5 fruit fly cellular contexts compared by ENCODE assay signal in the genomic region with DNA sequence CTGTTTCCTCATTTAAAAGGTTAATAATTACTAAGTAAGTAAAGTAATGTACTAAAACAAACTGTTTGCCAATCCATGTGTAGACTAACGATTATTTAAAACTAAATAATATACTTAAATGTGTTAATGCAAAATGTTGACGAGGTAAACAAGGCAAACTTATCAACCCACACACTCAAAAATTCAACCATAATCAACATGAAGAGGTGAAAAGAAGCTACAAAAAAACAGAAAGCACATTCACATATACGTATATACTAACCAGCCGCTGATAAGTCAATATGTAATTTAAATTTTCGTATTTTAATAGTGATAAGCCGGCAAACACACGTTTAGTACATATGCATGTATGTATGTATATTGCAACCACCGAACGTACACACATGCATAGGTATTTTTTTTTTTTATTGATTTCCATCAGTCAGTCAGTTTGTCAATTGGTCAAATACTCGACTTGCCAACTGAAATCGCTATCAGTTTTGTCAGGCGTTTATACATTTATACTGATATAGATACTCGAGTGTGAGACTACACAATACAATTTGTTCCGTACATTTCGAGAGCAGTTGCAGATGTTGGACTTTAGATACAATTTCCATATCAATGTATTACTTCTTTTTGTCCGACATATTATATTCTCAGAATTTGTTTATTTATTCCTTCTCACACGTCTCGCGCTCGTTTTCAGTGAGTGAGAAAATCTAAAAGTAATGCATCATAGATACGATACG.
TF ChIP-seq lines count a peak whose summit lies in the region.

No protein-coding gene starts in this region.

- TF ChIP-seq CTCF in whole organism, embryonic (GFP tag; optimal IDR thresholded peaks at IDR 0.05; lab: Kevin White, UChicago): no peak

TF ChIP-seq in whole organism, adult, 20 proteins besides CTCF, POLR2A, EP300 and RAD21:
- TF ChIP-seq CG14711 (tag; optimal IDR thresholded peaks at IDR 0.05; lab: Kevin White, UChicago) (peak; percentile 32), Mnt (GFP tag; optimal IDR thresholded peaks at IDR 0.05; lab: Kevin White, UChicago) (peak; percentile 10), kay (GFP tag; lab: Kevin White, UChicago; ENCODE audit: borderline replicate concordance) (peak; percentile 94), cic (GFP tag; optimal IDR thresholded peaks at IDR 0.05; lab: Kevin White, UChicago) (peak; percentile 99), Clk (GFP tag; optimal IDR thresholded peaks at IDR 0.05; lab: Kevin White, UChicago) (no peak), CG11617 (GFP tag; optimal IDR thresholded peaks at IDR 0.05; lab: Kevin White, UChicago) (peak; percentile 1), CG1620 (GFP tag; optimal IDR thresholded peaks at IDR 0.05; lab: Kevin White, UChicago) (no peak), pad (GFP tag; optimal IDR thresholded peaks at IDR 0.05; lab: Kevin White, UChicago) (no peak), CG7101 (tag; optimal IDR thresholded peaks at IDR 0.05; lab: Kevin White, UChicago) (peak; percentile 55), ovo (GFP tag; optimal IDR thresholded peaks at IDR 0.05; lab: Kevin White, UChicago) (no peak)

TF ChIP-seq in whole organism, embryonic, 481 proteins besides CTCF, POLR2A, EP300 and RAD21 (continues in another document):
- no peak for TF ChIP-seq CG13775 (GFP tag; optimal IDR thresholded peaks at IDR 0.05; lab: Kevin White, UChicago)
- TF ChIP-seq bsh (GFP tag; optimal IDR thresholded peaks at IDR 0.05; lab: Kevin White, UChicago): peak in 1 of 2 experiments; percentile 73
- TF ChIP-seq ems (GFP tag; optimal IDR thresholded peaks at IDR 0.05; lab: Kevin White, UChicago): no peak
- no peak for TF ChIP-seq gce (GFP tag; IDR thresholded peaks at IDR 0.05; lab: Robert Waterston, UW)
- peak; percentile 22 for TF ChIP-seq HHEX (GFP tag; optimal IDR thresholded peaks at IDR 0.05; lab: Kevin White, UChicago)
- no peak for TF ChIP-seq CG8388 (GFP tag; optimal IDR thresholded peaks at IDR 0.05; lab: Kevin White, UChicago)
- no peak for TF ChIP-seq CG10274 (GFP tag; optimal IDR thresholded peaks at IDR 0.05; lab: Kevin White, UChicago)
- TF ChIP-seq so (GFP tag; IDR thresholded peaks at IDR 0.05; lab: Robert Waterston, UW): no peak
- no peak for TF ChIP-seq CG2129 (GFP tag; IDR thresholded peaks at IDR 0.05; lab: Robert Waterston, UW; ENCODE audit: partially characterized antibody)
- no peak for TF ChIP-seq crp (GFP tag; optimal IDR thresholded peaks at IDR 0.05; lab: Kevin White, UChicago)
- peak; percentile 87 for TF ChIP-seq sens (GFP tag; lab: Kevin White, UChicago)
- no peak for TF ChIP-seq Atf-2 (GFP tag; optimal IDR thresholded peaks at IDR 0.05; lab: Kevin White, UChicago)
- peak; percentile 39 for TF ChIP-seq CG17385 (GFP tag; optimal IDR thresholded peaks at IDR 0.05; lab: Kevin White, UChicago)
- TF ChIP-seq lbe (GFP tag; optimal IDR thresholded peaks at IDR 0.05; lab: Kevin White, UChicago): peak; percentile 14
- TF ChIP-seq CG10654 (GFP tag; optimal IDR thresholded peaks at IDR 0.05; lab: Kevin White, UChicago): peak; percentile 9
- TF ChIP-seq CG12391 (tag; optimal IDR thresholded peaks at IDR 0.05; lab: Kevin White, UChicago): peak; percentile 36
- no peak for TF ChIP-seq MESR4 (GFP tag; optimal IDR thresholded peaks at IDR 0.05; lab: Kevin White, UChicago)
- TF ChIP-seq HLH3B (GFP tag; IDR thresholded peaks at IDR 0.05; lab: Robert Waterston, UW): peak; percentile 13; the same call in 1 of the 2 replicates

TF ChIP-seq in whole organism, prepupa, 60 proteins besides CTCF, POLR2A, EP300 and RAD21 (continues in another document):
- TF ChIP-seq Eip75B (GFP tag; optimal IDR thresholded peaks at IDR 0.05; lab: Kevin White, UChicago) (no peak), Smox (GFP tag; optimal IDR thresholded peaks at IDR 0.05; lab: Kevin White, UChicago) (peak; percentile 12), CG8632 (GFP tag; optimal IDR thresholded peaks at IDR 0.05; lab: Kevin White, UChicago) (peak; percentile 14), topi (GFP tag; optimal IDR thresholded peaks at IDR 0.05; lab: Kevin White, UChicago) (no peak), vri (GFP tag; optimal IDR thresholded peaks at IDR 0.05; lab: Kevin White, UChicago) (peak; percentile 24), CG10631 (GFP tag; optimal IDR thresholded peaks at IDR 0.05; lab: Kevin White, UChicago) (no peak), Eip78C (GFP tag; lab: Kevin White, UChicago) (peak; percentile 24), CG9139 (GFP tag; optimal IDR thresholded peaks at IDR 0.05; lab: Kevin White, UChicago) (no peak), Sox102F (GFP tag; optimal IDR thresholded peaks at IDR 0.05; lab: Kevin White, UChicago) (no peak), ss (GFP tag; optimal IDR thresholded peaks at IDR 0.05; lab: Kevin White, UChicago) (peak in 1 of 2 experiments; percentile 38), Met (GFP tag; optimal IDR thresholded peaks at IDR 0.05; lab: Kevin White, UChicago) (no peak), CG11762 (GFP tag; optimal IDR thresholded peaks at IDR 0.05; lab: Kevin White, UChicago; ENCODE audit: insufficient read depth) (no peak), CG11294 (GFP tag; IDR thresholded peaks at IDR 0.05; lab: Robert Waterston, UW) (no peak), dac (GFP tag; optimal IDR thresholded peaks at IDR 0.05; lab: Kevin White, UChicago) (no peak), CG16779 (tag; optimal IDR thresholded peaks at IDR 0.05; lab: Kevin White, UChicago) (peak; percentile 59), Hr39 (GFP tag; optimal IDR thresholded peaks at IDR 0.05; lab: Kevin White, UChicago) (no peak), salr (GFP tag; optimal IDR thresholded peaks at IDR 0.05; lab: Kevin White, UChicago) (no peak), fd85E (GFP tag; optimal IDR thresholded peaks at IDR 0.05; lab: Kevin White, UChicago) (no peak), svp (GFP tag; lab: Kevin White, UChicago) (peak; percentile 69), fkh (GFP tag; optimal IDR thresholded peaks at IDR 0.05; lab: Kevin White, UChicago) (peak; percentile 86)

TF ChIP-seq in whole organism, pupa, 21 proteins besides CTCF, POLR2A, EP300 and RAD21:
- TF ChIP-seq CG4496 (GFP tag; IDR thresholded peaks at IDR 0.05; lab: Robert Waterston, UW) (0 out of 3 replicates have a peak, but pooled peaks have one; percentile 25), CG12605 (GFP tag; IDR thresholded peaks at IDR 0.05; lab: Robert Waterston, UW) (no peak), Pif1B (GFP tag; optimal IDR thresholded peaks at IDR 0.05; lab: Kevin White, UChicago) (peak; percentile 27)

TF ChIP-seq in whole organism, wandering third instar larva, 38 proteins besides CTCF, POLR2A, EP300 and RAD21 (continues in another document):
- TF ChIP-seq Vsx2 (GFP tag; optimal IDR thresholded peaks at IDR 0.05; lab: Kevin White, UChicago; ENCODE audit: partially characterized antibody): no peak
- peak; percentile 6 for TF ChIP-seq fru (GFP tag; optimal IDR thresholded peaks at IDR 0.05; lab: Kevin White, UChicago)
- no peak for TF ChIP-seq ey (GFP tag; optimal IDR thresholded peaks at IDR 0.05; lab: Kevin White, UChicago)
- TF ChIP-seq Abd-B (GFP tag; optimal IDR thresholded peaks at IDR 0.05; lab: Kevin White, UChicago): no peak
- TF ChIP-seq dsf (GFP tag; optimal IDR thresholded peaks at IDR 0.05; lab: Kevin White, UChicago; ENCODE audit: borderline replicate concordance): no peak
- peak; percentile 7 for TF ChIP-seq br (GFP tag; optimal IDR thresholded peaks at IDR 0.05; lab: Kevin White, UChicago)
- no peak for TF ChIP-seq N (GFP tag; optimal IDR thresholded peaks at IDR 0.05; lab: Kevin White, UChicago)
- TF ChIP-seq jim (GFP tag; optimal IDR thresholded peaks at IDR 0.05; lab: Kevin White, UChicago): no peak
- TF ChIP-seq dmrt93B (GFP tag; optimal IDR thresholded peaks at IDR 0.05; lab: Kevin White, UChicago): no peak
- peak; percentile 34 for TF ChIP-seq rgr (GFP tag; optimal IDR thresholded peaks at IDR 0.05; lab: Kevin White, UChicago)
- TF ChIP-seq usp (GFP tag; optimal IDR thresholded peaks at IDR 0.05; lab: Kevin White, UChicago): no peak
- TF ChIP-seq foxo (GFP tag; optimal IDR thresholded peaks at IDR 0.05; lab: Kevin White, UChicago): no peak
- no peak for TF ChIP-seq Dfd (GFP tag; optimal IDR thresholded peaks at IDR 0.05; lab: Kevin White, UChicago)
- TF ChIP-seq pan (optimal IDR thresholded peaks at IDR 0.05; lab: Kevin White, UChicago): no peak
- no peak for TF ChIP-seq GATAd (GFP tag; optimal IDR thresholded peaks at IDR 0.05; lab: Kevin White, UChicago)
- TF ChIP-seq Dif (GFP tag; optimal IDR thresholded peaks at IDR 0.05; lab: Kevin White, UChicago; ENCODE audit: partially characterized antibody): no peak
- TF ChIP-seq sage (GFP tag; optimal IDR thresholded peaks at IDR 0.05; lab: Kevin White, UChicago): no peak
- TF ChIP-seq dl (GFP tag; optimal IDR thresholded peaks at IDR 0.05; lab: Kevin White, UChicago; ENCODE audit: insufficient read depth in 1 of 2, partially characterized antibody in 2 of 2): no peak
- TF ChIP-seq Sp1 (GFP tag; optimal IDR thresholded peaks at IDR 0.05; lab: Kevin White, UChicago): no peak
- no peak for TF ChIP-seq Jra (GFP tag; optimal IDR thresholded peaks at IDR 0.05; lab: Kevin White, UChicago)
- no peak for TF ChIP-seq woc (GFP tag; optimal IDR thresholded peaks at IDR 0.05; lab: Kevin White, UChicago)
- no peak for TF ChIP-seq h (GFP tag; optimal IDR thresholded peaks at IDR 0.05; lab: Kevin White, UChicago)
- TF ChIP-seq Rel (GFP tag; optimal IDR thresholded peaks at IDR 0.05; lab: Kevin White, UChicago): no peak
- TF ChIP-seq Rel (tag; optimal IDR thresholded peaks at IDR 0.05; lab: Kevin White, UChicago): peak; percentile 15
- TF ChIP-seq tai (GFP tag; optimal IDR thresholded peaks at IDR 0.05; lab: Kevin White, UChicago): no peak
- no peak for TF ChIP-seq Myc (optimal IDR thresholded peaks at IDR 0.05; lab: Kevin White, UChicago)
- TF ChIP-seq CG32264 (GFP tag; optimal IDR thresholded peaks at IDR 0.05; lab: Kevin White, UChicago): peak; percentile 30
- TF ChIP-seq Mio (GFP tag; optimal IDR thresholded peaks at IDR 0.05; lab: Kevin White, UChicago): no peak
- peak; percentile 7 for TF ChIP-seq Hr83 (GFP tag; optimal IDR thresholded peaks at IDR 0.05; lab: Kevin White, UChicago; ENCODE audit: poor library complexity, severe bottlenecking)
- TF ChIP-seq OdsH (GFP tag; optimal IDR thresholded peaks at IDR 0.05; lab: Kevin White, UChicago): peak; percentile 9
- TF ChIP-seq psq (GFP tag; optimal IDR thresholded peaks at IDR 0.05; lab: Kevin White, UChicago): no peak
- TF ChIP-seq Hr78 (GFP tag; optimal IDR thresholded peaks at IDR 0.05; lab: Kevin White, UChicago): no peak
- peak; percentile 49 for TF ChIP-seq brk (GFP tag; optimal IDR thresholded peaks at IDR 0.05; lab: Kevin White, UChicago)
- TF ChIP-seq Hnf4 (GFP tag; optimal IDR thresholded peaks at IDR 0.05; lab: Kevin White, UChicago): peak; percentile 5
- peak; percentile 25 for TF ChIP-seq CG9705 (GFP tag; optimal IDR thresholded peaks at IDR 0.05; lab: Kevin White, UChicago)
- no peak for TF ChIP-seq sv (GFP tag; optimal IDR thresholded peaks at IDR 0.05; lab: Kevin White, UChicago)
- TF ChIP-seq HLH106 (tag; optimal IDR thresholded peaks at IDR 0.05; lab: Kevin White, UChicago): no peak
